Fruit fly (Drosophila melanogaster): ENCODE data around the gene CG8043.

Gene CG8043

DNA sequence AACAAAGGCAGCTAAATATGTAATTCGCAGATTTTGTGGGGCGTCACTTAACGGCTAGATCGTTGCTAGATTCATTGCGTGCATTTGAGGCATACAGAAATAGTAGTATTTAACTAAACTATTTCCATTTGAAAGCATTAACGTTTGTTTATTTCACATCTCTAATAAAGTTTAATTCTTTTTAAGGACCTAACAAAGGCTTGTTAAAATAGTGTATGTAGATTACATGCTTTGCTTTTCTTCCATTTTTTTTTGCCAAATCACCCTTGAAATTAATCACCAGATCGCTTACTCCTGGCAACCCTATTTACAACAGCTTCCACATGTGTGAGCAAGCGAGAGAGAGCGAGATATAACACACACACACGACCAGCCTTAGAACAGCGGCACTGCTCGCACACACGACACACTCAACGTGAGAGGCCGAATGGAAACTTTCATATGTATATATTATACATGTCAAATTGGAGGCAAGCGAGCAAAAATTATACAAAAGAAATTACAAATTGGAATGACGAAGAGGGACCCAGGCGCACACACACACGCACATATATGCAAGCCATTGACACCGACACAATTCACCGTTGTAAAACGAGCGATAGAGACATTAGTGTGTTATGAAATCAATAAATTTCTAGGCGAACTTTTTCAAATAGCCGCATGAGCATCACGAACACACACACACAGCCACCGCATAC is 17.4 kb upstream of the CG8043 start (continued):
- TF ChIP-seq CG4360 (GFP tag; IDR thresholded peaks at IDR 0.05), result 0 out of 2 replicates have a peak, but pooled peaks have one; percentile 12
- TF ChIP-seq Ptx1 (GFP tag; IDR thresholded peaks at IDR 0.05), result peak; percentile 58; the same call in 1 of the 2 replicates
- peak; percentile 31 for TF ChIP-seq CG33213 (GFP tag; optimal IDR thresholded peaks at IDR 0.05)
- peak; percentile 20; the same call in 1 of the 3 replicates for TF ChIP-seq B-H1 (GFP tag; IDR thresholded peaks at IDR 0.05)
- TF ChIP-seq CG12155 (GFP tag; optimal IDR thresholded peaks at IDR 0.05), result peak; percentile 48
- peak; percentile 51 for TF ChIP-seq onecut (GFP tag; IDR thresholded peaks at IDR 0.05)
- peak; percentile 28 for TF ChIP-seq chn (GFP tag; optimal IDR thresholded peaks at IDR 0.05)
- TF ChIP-seq klu (GFP tag; IDR thresholded peaks at IDR 0.05), result no peak
- TF ChIP-seq Awh (GFP tag; IDR thresholded peaks at IDR 0.05), result peak; percentile 47; the same call in 1 of the 2 replicates
- no peak for TF ChIP-seq jigr1 (GFP tag; IDR thresholded peaks at IDR 0.05)
- peak; percentile 67 for TF ChIP-seq HmgZ (tag; optimal IDR thresholded peaks at IDR 0.05)
- peak; percentile 37 for TF ChIP-seq CG4282 (GFP tag; optimal IDR thresholded peaks at IDR 0.05)
- peak; percentile 50 for TF ChIP-seq CG13775 (GFP tag; optimal IDR thresholded peaks at IDR 0.05)
- no peak for TF ChIP-seq CG1024 (GFP tag; IDR thresholded peaks at IDR 0.05)
- peak; percentile 26 for TF ChIP-seq repo (GFP tag; optimal IDR thresholded peaks at IDR 0.05)
- TF ChIP-seq CG12659 (GFP tag; optimal IDR thresholded peaks at IDR 0.05), result peak; percentile 78
- no peak for TF ChIP-seq run (tag; optimal IDR thresholded peaks at IDR 0.05)
- TF ChIP-seq CG17385 (GFP tag; optimal IDR thresholded peaks at IDR 0.05), result peak; percentile 65
- no peak for TF ChIP-seq CG10462 (GFP tag; optimal IDR thresholded peaks at IDR 0.05)
- no peak for TF ChIP-seq Oaz (GFP tag; IDR thresholded peaks at IDR 0.05)
- peak; percentile 18 for TF ChIP-seq Myb (GFP tag; optimal IDR thresholded peaks at IDR 0.05)
- TF ChIP-seq NK7.1 (GFP tag; optimal IDR thresholded peaks at IDR 0.05), result peak; percentile 42
- peak; percentile 42; the same call in 1 of the 2 replicates for TF ChIP-seq Adf1 (GFP tag; IDR thresholded peaks at IDR 0.05)
- TF ChIP-seq CG3995 (GFP tag; optimal IDR thresholded peaks at IDR 0.05), result peak; percentile 85
- peak; percentile 70 for TF ChIP-seq YL-1 (GFP tag; optimal IDR thresholded peaks at IDR 0.05)
- TF ChIP-seq wdn (GFP tag; IDR thresholded peaks at IDR 0.05), result peak; percentile 34; the same call in 1 of the 2 replicates
- no peak for TF ChIP-seq Max (GFP tag; optimal IDR thresholded peaks at IDR 0.05)
- peak; percentile 44 for TF ChIP-seq sob (GFP tag; IDR thresholded peaks at IDR 0.05)
- peak; percentile 88 for TF ChIP-seq abd-A (tag; optimal IDR thresholded peaks at IDR 0.05)
- peak; percentile 42 for TF ChIP-seq Xrp1 (GFP tag; IDR thresholded peaks at IDR 0.05)
- TF ChIP-seq CG2129 (GFP tag; IDR thresholded peaks at IDR 0.05; ENCODE audit: partially characterized antibody), result no peak
- peak; percentile 59 for TF ChIP-seq CG17912 (GFP tag; optimal IDR thresholded peaks at IDR 0.05)
- TF ChIP-seq lov (optimal IDR thresholded peaks at IDR 0.05), result no peak
- TF ChIP-seq lov (GFP tag; IDR thresholded peaks at IDR 0.05), result peak; percentile 54; the same call in 1 of the 3 replicates
- TF ChIP-seq CG15479 (GFP tag; optimal IDR thresholded peaks at IDR 0.05), result no peak
- TF ChIP-seq Camta (GFP tag; optimal IDR thresholded peaks at IDR 0.05), result peak; percentile 64
- TF ChIP-seq CG12299 (tag; optimal IDR thresholded peaks at IDR 0.05), result peak; percentile 69
- TF ChIP-seq CTCF (GFP tag; optimal IDR thresholded peaks at IDR 0.05), result peak; percentile 19
- TF ChIP-seq CG1647 (GFP tag; optimal IDR thresholded peaks at IDR 0.05), result peak; percentile 45
- TF ChIP-seq ERR (GFP tag; optimal IDR thresholded peaks at IDR 0.05), result peak; percentile 19
- peak; percentile 69 for TF ChIP-seq lilli (GFP tag; optimal IDR thresholded peaks at IDR 0.05)
- no peak for TF ChIP-seq Lhr (GFP tag; optimal IDR thresholded peaks at IDR 0.05)
- TF ChIP-seq cwo (GFP tag; optimal IDR thresholded peaks at IDR 0.05), result peak; percentile 52
- peak; percentile 65 for TF ChIP-seq caup (GFP tag; optimal IDR thresholded peaks at IDR 0.05; ENCODE audit: severe bottlenecking)
- peak; percentile 69 for TF ChIP-seq exex (tag; optimal IDR thresholded peaks at IDR 0.05)
- TF ChIP-seq CG18764 (GFP tag; optimal IDR thresholded peaks at IDR 0.05), result peak; percentile 26
- TF ChIP-seq lbe (GFP tag; optimal IDR thresholded peaks at IDR 0.05), result peak; percentile 6
- TF ChIP-seq Sox100B (GFP tag; optimal IDR thresholded peaks at IDR 0.05), result peak; percentile 60
- no peak for TF ChIP-seq Doc2 (GFP tag; IDR thresholded peaks at IDR 0.05)
- TF ChIP-seq CG12104 (GFP tag; optimal IDR thresholded peaks at IDR 0.05), result peak; percentile 66
